Worm (Caenorhabditis elegans) whole organism, early embryonic: Measurements from ENCODE around the gene ttr-19.

Experiments used
- F13C5.2 ChIP-seq: sonication (generic microtip); optimal IDR thresholded peaks from 2 replicates; lab custom pipeline; 2017; ENCODE audit warnings: mild to moderate bottlenecking, missing genetic modification characterization, inconsistent platforms, missing compliant biosample characterization
- aly-1 ChIP-seq: sonication (generic microtip); optimal IDR thresholded peaks from 2 replicates; lab custom pipeline; 2016; ENCODE audit warnings: missing genetic modification characterization, missing compliant biosample characterization
- ama-1 ChIP-seq: fragments of 150-350 bp; optimal IDR thresholded peaks from 2 replicates; lab custom pipeline; 2014
- ceh-13 ChIP-seq: fragments of 200-800 bp; sonication (Bioruptor generic); optimal IDR thresholded peaks from 2 replicates; lab custom pipeline; 2018; ENCODE audit warnings: mild to moderate bottlenecking, missing genetic modification characterization, missing compliant biosample characterization
- ets-7 ChIP-seq: sonication (generic microtip); optimal IDR thresholded peaks from 2 replicates; lab custom pipeline; 2016; ENCODE audit warnings: missing genotype, missing genetic modification characterization, missing compliant biosample characterization
- hmbx-1 ChIP-seq: sonication (generic microtip); optimal IDR thresholded peaks from 2 replicates; lab custom pipeline; 2016; ENCODE audit warnings: mild to moderate bottlenecking, missing genetic modification characterization, missing compliant biosample characterization
- hmg-4 ChIP-seq: fragments of 200-800 bp; sonication (Bioruptor generic); optimal IDR thresholded peaks from 2 replicates; lab custom pipeline; 2018; ENCODE audit warnings: mild to moderate bottlenecking, missing genetic modification characterization, missing compliant biosample characterization
- hnd-1 ChIP-seq: sonication (generic microtip); optimal IDR thresholded peaks from 2 replicates; lab custom pipeline; 2016; ENCODE audit warnings: missing genetic modification characterization, missing compliant biosample characterization
- pes-1 ChIP-seq: fragments of 200-800 bp; sonication (Bioruptor generic); IDR thresholded peaks from 2 replicates; pipeline ENCODE4 v1.3.6; 2022; ENCODE audit warnings: missing genetic modification reagents, missing genetic modification characterization, missing compliant biosample characterization
- scrt-1 ChIP-seq: fragments of 200-800 bp; sonication (Bioruptor generic); IDR thresholded peaks from 2 replicates; pipeline ENCODE4 v1.3.6; 2022; ENCODE audit warnings: missing genetic modification characterization, missing compliant biosample characterization
- sea-1 ChIP-seq: fragments of 200-800 bp; sonication (Bioruptor generic); conservative IDR thresholded peaks from 2 replicates; pipeline ENCODE4 v1.3.6; 2022; ENCODE audit warnings: missing genetic modification characterization, missing compliant biosample characterization
- tbx-11 ChIP-seq: fragments of 200-800 bp; sonication (Bioruptor generic); IDR thresholded peaks from 2 replicates; pipeline ENCODE4 v1.3.6; 2022; ENCODE audit warnings: missing genetic modification characterization, missing compliant biosample characterization
- tbx-37 ChIP-seq: fragments of 200-800 bp; sonication (Bioruptor generic); conservative IDR thresholded peaks from 2 replicates; pipeline ENCODE4 v1.3.6; 2022; ENCODE audit warnings: missing genetic modification reagents, missing genetic modification characterization, missing compliant biosample characterization
- tra-4 ChIP-seq: sonication (generic microtip); optimal IDR thresholded peaks from 2 replicates; lab custom pipeline; 2017; ENCODE audit warnings: missing genetic modification characterization, missing compliant biosample characterization

ce11 chrV:10198386-10198785 lies 28.8 kb downstream of the ttr-19 start, which contains the start of gene ZK856.6:
- no peak for TF ChIP-seq ama-1 (lab: Kevin White, UChicago)
- TF ChIP-seq ceh-13, result no peak
- no peak for TF ChIP-seq pes-1 (GFP tag; lab: Robert Waterston, UW)
- no peak for TF ChIP-seq scrt-1 (GFP tag; lab: Robert Waterston, UW)
- TF ChIP-seq tra-4, result no peak
- TF ChIP-seq hnd-1 (tag; lab: Kevin White, UChicago), result no peak
- no peak for TF ChIP-seq F13C5.2 (tag; lab: Kevin White, UChicago)
- TF ChIP-seq sea-1, result no peak
- TF ChIP-seq ets-7 (tag; lab: Kevin White, UChicago), result no peak
- TF ChIP-seq aly-1 (tag; lab: Kevin White, UChicago), result no peak
- TF ChIP-seq tbx-37 (GFP tag; lab: Robert Waterston, UW), result no peak
- no peak for TF ChIP-seq hmg-4 (GFP tag; lab: Kevin White, UChicago)
- no peak for TF ChIP-seq hmbx-1
- TF ChIP-seq tbx-11 (GFP tag; lab: Robert Waterston, UW), result no peak
